Worm (Caenorhabditis elegans) whole organism, early embryonic: Measurements from ENCODE around the gene E02H9.9.

Experiments used
- ama-1 ChIP-seq: fragments of 150-350 bp; optimal IDR thresholded peaks from 2 replicates; lab custom pipeline; 2014
- ceh-13 ChIP-seq: fragments of 200-800 bp; sonication (Bioruptor generic); optimal IDR thresholded peaks from 2 replicates; lab custom pipeline; 2018; ENCODE audit warnings: mild to moderate bottlenecking, missing genetic modification characterization, missing compliant biosample characterization
- hmbx-1 ChIP-seq: sonication (generic microtip); optimal IDR thresholded peaks from 2 replicates; lab custom pipeline; 2016; ENCODE audit warnings: mild to moderate bottlenecking, missing genetic modification characterization, missing compliant biosample characterization

- TF ChIP-seq hmbx-1 (tag; lab: Kevin White, UChicago) (no peak), ceh-13 (GFP tag; lab: Kevin White, UChicago) (no peak), ama-1 (lab: Kevin White, UChicago) (no peak)
Observed at ce11 chrIII:2445574-2446259, 22.4 kb downstream of the E02H9.9 start, which contains the start of the genes E02H9.7 and klo-2.
